Fruit fly (Drosophila melanogaster) whole organism: ENCODE measurements around the gene CG9799.

Experiments used
- CG8478 ChIP-seq: fragments of >200 bp; optimal IDR thresholded peaks from 2 replicates; lab custom pipeline; 2018; ENCODE audit warnings: inconsistent platforms
- EcR ChIP-seq, 2 experiments: fragments of >200 bp; optimal IDR thresholded peaks; 2 replicates each; lab custom pipeline; 2017; ENCODE audit warnings: missing biosample characterization in 2 of 2, missing genetic modification characterization in 2 of 2, missing genetic modification reagents in 2 of 2
- pan ChIP-seq: fragments of >200 bp; optimal IDR thresholded peaks from 2 replicates; lab custom pipeline; 2017
- psq ChIP-seq: fragments of >200 bp; optimal IDR thresholded peaks from 2 replicates; lab custom pipeline; 2017
- usp ChIP-seq: fragments of >200 bp; optimal IDR thresholded peaks from 2 replicates; lab custom pipeline; 2017; ENCODE audit warnings: missing biosample characterization, missing genetic modification characterization, mixed read lengths

- TF ChIP-seq psq (lab: Kevin White, UChicago) = no peak
- TF ChIP-seq usp (GFP tag; lab: Kevin White, UChicago) = no peak
- TF ChIP-seq pan (lab: Kevin White, UChicago) = no peak
- no peak for TF ChIP-seq CG8478 (lab: Kevin White, UChicago)
- TF ChIP-seq EcR (GFP tag; optimal IDR thresholded peaks at IDR 0.05; lab: Kevin White, UChicago) = no peak
These were observed 46.0 kb upstream of the CG9799 start, which contains the start of gene yrt for dm6 chr3R:13434325-13435168.
